Fruit fly (Drosophila melanogaster) whole organism, embryonic: ENCODE results near the gene CG3984.

Experiments
- Bdp1 ChIP-seq: fragments of 200-800 bp; sonication (Bioruptor generic); optimal IDR thresholded peaks from 3 replicates; lab custom pipeline; 2016; ENCODE audit warnings: missing biosample characterization, missing genetic modification characterization
- CG10654 ChIP-seq: fragments of 200-800 bp; sonication (Bioruptor generic); optimal IDR thresholded peaks from 2 replicates; lab custom pipeline; 2016; ENCODE audit warnings: missing biosample characterization, missing genetic modification characterization
- CG11085 ChIP-seq: fragments of 200-800 bp; sonication (Bioruptor generic); IDR thresholded peaks from 2 replicates; pipeline ENCODE4 v1.3.6; 2022; ENCODE audit warnings: missing biosample characterization, missing genetic modification characterization
- CG11398 ChIP-seq: fragments of 200-800 bp; sonication (Bioruptor generic); optimal IDR thresholded peaks from 2 replicates; lab custom pipeline; 2016; ENCODE audit warnings: missing biosample characterization, missing genetic modification characterization
- CG11456 ChIP-seq: fragments of 200-800 bp; sonication (Bioruptor generic); IDR thresholded peaks from 3 replicates; pipeline ENCODE4 v1.3.6; 2022; ENCODE audit warnings: missing biosample characterization, missing genetic modification characterization
- CG12071 ChIP-seq: fragments of 200-800 bp; sonication (Bioruptor generic); optimal IDR thresholded peaks from 3 replicates; lab custom pipeline; 2018; ENCODE audit warnings: missing biosample characterization, mild to moderate bottlenecking, missing genetic modification characterization
- CG12219 ChIP-seq: fragments of 200-800 bp; sonication (Bioruptor generic); optimal IDR thresholded peaks from 3 replicates; lab custom pipeline; 2018; ENCODE audit warnings: missing biosample characterization, mild to moderate bottlenecking, missing genetic modification characterization
- CG14667 ChIP-seq: fragments of 200-800 bp; sonication (Bioruptor generic); IDR thresholded peaks from 2 replicates; pipeline ENCODE4 v1.3.6; 2022; ENCODE audit warnings: missing biosample characterization, missing genetic modification characterization
- CG1603 ChIP-seq: fragments of 200-800 bp; sonication (Bioruptor generic); optimal IDR thresholded peaks from 2 replicates; lab custom pipeline; 2019; ENCODE audit warnings: missing biosample characterization, mild to moderate bottlenecking, missing genetic modification characterization, moderate library complexity
- CG17361 ChIP-seq: fragments of 200-800 bp; sonication (Bioruptor generic); IDR thresholded peaks from 3 replicates; pipeline ENCODE4 v1.3.6; 2022; ENCODE audit warnings: missing biosample characterization, missing genetic modification characterization
- CG2678 ChIP-seq: fragments of 200-800 bp; sonication (Bioruptor generic); optimal IDR thresholded peaks from 3 replicates; lab custom pipeline; 2019; ENCODE audit warnings: missing biosample characterization, mild to moderate bottlenecking, missing genetic modification characterization, moderate library complexity
- CG30403 ChIP-seq: fragments of 200-800 bp; sonication (Bioruptor generic); optimal IDR thresholded peaks from 3 replicates; lab custom pipeline; 2016; ENCODE audit warnings: missing biosample characterization, missing genetic modification characterization
- CG31224 ChIP-seq: fragments of 200-800 bp; sonication (Bioruptor generic); IDR thresholded peaks from 2 replicates; pipeline ENCODE4 v1.3.6; 2022; ENCODE audit warnings: missing biosample characterization, missing genetic modification characterization
- CG31441 ChIP-seq: fragments of 200-800 bp; sonication (Bioruptor generic); IDR thresholded peaks from 2 replicates; pipeline ENCODE4 v1.3.6; 2022; ENCODE audit warnings: missing biosample characterization, missing genetic modification characterization
- CG32772 ChIP-seq: fragments of 200-800 bp; sonication (Bioruptor generic); IDR thresholded peaks from 2 replicates; pipeline ENCODE4 v1.3.6; 2022; ENCODE audit warnings: missing biosample characterization, missing genetic modification characterization
- CG4854 ChIP-seq: fragments of 200-800 bp; sonication (Bioruptor generic); optimal IDR thresholded peaks from 2 replicates; lab custom pipeline; 2016; ENCODE audit warnings: missing biosample characterization, missing genetic modification characterization, inconsistent platforms
- CG6272 ChIP-seq: fragments of 200-800 bp; sonication (Bioruptor generic); IDR thresholded peaks from 2 replicates; pipeline ENCODE4 v1.3.6; 2022; ENCODE audit warnings: missing biosample characterization, missing genetic modification characterization
- CG7357 ChIP-seq: fragments of 200-800 bp; sonication (Bioruptor generic); IDR thresholded peaks from 3 replicates; pipeline ENCODE4 v1.3.6; 2022; ENCODE audit warnings: missing biosample characterization, missing genetic modification characterization
- CG8290 ChIP-seq, 3 experiments: fragments of 200-800 bp; sonication (Bioruptor generic); optimal IDR thresholded peaks; 2 replicates each; lab custom pipeline; 2016 to 2019; ENCODE audit warnings: missing biosample characterization in 3 of 3, missing genetic modification characterization in 3 of 3, mild to moderate bottlenecking in 2 of 3, moderate library complexity in 1 of 3
- CG9215 ChIP-seq: fragments of 200-800 bp; sonication (Bioruptor generic); IDR thresholded peaks from 2 replicates; pipeline ENCODE4 v1.3.6; 2022; ENCODE audit warnings: missing biosample characterization, missing genetic modification characterization
- Chrac-16 ChIP-seq: fragments of 200-800 bp; sonication (Bioruptor generic); optimal IDR thresholded peaks from 3 replicates; lab custom pipeline; 2016; ENCODE audit warnings: missing biosample characterization, missing genetic modification characterization
- Fer2 ChIP-seq: fragments of 200-800 bp; sonication (Bioruptor generic); optimal IDR thresholded peaks from 2 replicates; lab custom pipeline; 2018; ENCODE audit warnings: missing biosample characterization, mild to moderate bottlenecking, missing genetic modification characterization, moderate library complexity
- Hand ChIP-seq: fragments of 200-800 bp; sonication (Bioruptor generic); optimal IDR thresholded peaks from 2 replicates; lab custom pipeline; 2017; ENCODE audit warnings: mild to moderate bottlenecking, missing biosample characterization, missing genetic modification reagents, missing genetic modification characterization
- Hr51 ChIP-seq, 2 experiments: fragments of 200-800 bp; sonication (Bioruptor generic); optimal IDR thresholded peaks; 2 replicates in 1 of 2; 3 replicates in 1 of 2; lab custom pipeline; 2016 to 2018; ENCODE audit warnings: missing biosample characterization in 2 of 2, missing genetic modification characterization in 2 of 2, mild to moderate bottlenecking in 1 of 2, moderate library complexity in 1 of 2
- MESR4 ChIP-seq: fragments of 200-800 bp; sonication (Bioruptor generic); optimal IDR thresholded peaks from 2 replicates; lab custom pipeline; 2018; ENCODE audit warnings: missing biosample characterization, mild to moderate bottlenecking, missing genetic modification characterization, moderate library complexity
- Poxn ChIP-seq: fragments of 200-800 bp; sonication (Bioruptor generic); IDR thresholded peaks from 2 replicates; pipeline ENCODE4 v1.3.6; 2022; ENCODE audit warnings: missing biosample characterization, missing genetic modification characterization
- Ravus ChIP-seq: fragments of 200-800 bp; sonication (Bioruptor generic); IDR thresholded peaks from 2 replicates; pipeline ENCODE4 v1.3.6; 2022; ENCODE audit warnings: missing biosample characterization, missing genetic modification characterization
- Sox102F ChIP-seq: fragments of 200-800 bp; sonication (Bioruptor generic); optimal IDR thresholded peaks from 2 replicates; lab custom pipeline; 2018; ENCODE audit warnings: missing biosample characterization, mild to moderate bottlenecking, missing genetic modification characterization, moderate library complexity
- ase ChIP-seq: fragments of 200-800 bp; sonication (Bioruptor generic); IDR thresholded peaks from 3 replicates; pipeline ENCODE4 v1.3.6; 2022; ENCODE audit warnings: missing biosample characterization, missing genetic modification characterization
- corto ChIP-seq: fragments of 200-800 bp; sonication (Bioruptor generic); optimal IDR thresholded peaks from 2 replicates; lab custom pipeline; 2016; ENCODE audit warnings: missing biosample characterization, mild to moderate bottlenecking, missing genetic modification characterization, moderate library complexity
- croc ChIP-seq: fragments of 200-800 bp; sonication (Bioruptor generic); conservative IDR thresholded peaks from 3 replicates; pipeline ENCODE4 v1.3.6; 2022; ENCODE audit warnings: missing biosample characterization, missing genetic modification characterization
- dati ChIP-seq: fragments of 200-800 bp; sonication (Bioruptor generic); IDR thresholded peaks from 2 replicates; pipeline ENCODE4 v1.3.6; 2022; ENCODE audit warnings: missing biosample characterization, missing genetic modification characterization
- dpn ChIP-seq, 2 experiments: fragments of 200-800 bp; sonication (Bioruptor generic); optimal IDR thresholded peaks; 3 replicates each; lab custom pipeline; 2016; ENCODE audit warnings: missing biosample characterization in 2 of 2, missing genetic modification characterization in 2 of 2
- ems ChIP-seq: fragments of 200-800 bp; sonication (Bioruptor generic); optimal IDR thresholded peaks from 3 replicates; lab custom pipeline; 2016; ENCODE audit warnings: missing biosample characterization, missing genetic modification characterization
- fd102C ChIP-seq: fragments of 200-800 bp; sonication (Bioruptor generic); optimal IDR thresholded peaks from 2 replicates; lab custom pipeline; 2018; ENCODE audit warnings: missing biosample characterization, mild to moderate bottlenecking, missing genetic modification characterization, moderate library complexity
- gem ChIP-seq: fragments of 200-800 bp; sonication (Bioruptor generic); optimal IDR thresholded peaks from 2 replicates; lab custom pipeline; 2019; ENCODE audit warnings: missing biosample characterization, mild to moderate bottlenecking, missing genetic modification characterization, moderate library complexity
- lmd ChIP-seq: fragments of 200-800 bp; sonication (Bioruptor generic); IDR thresholded peaks from 2 replicates; pipeline ENCODE4 v1.3.6; 2022; ENCODE audit warnings: missing biosample characterization, missing genetic modification characterization
- luna ChIP-seq: fragments of 200-800 bp; sonication (Bioruptor generic); optimal IDR thresholded peaks from 2 replicates; lab custom pipeline; 2016; ENCODE audit warnings: missing biosample characterization, missing genetic modification characterization
- nerfin-1 ChIP-seq: fragments of 200-800 bp; sonication (Bioruptor generic); optimal IDR thresholded peaks from 3 replicates; lab custom pipeline; 2019; ENCODE audit warnings: missing biosample characterization, mild to moderate bottlenecking, missing genetic modification characterization, moderate library complexity
- pan ChIP-seq, 4 experiments: fragments of >200 bp in 3 of 4; fragments of 200-800 bp in 1 of 4; sonication (Bioruptor generic) in 1 of 4; optimal IDR thresholded peaks in 3 of 4; IDR thresholded peaks in 1 of 4; 2 replicates each; pipeline versions ENCODE4 v1.3.6 to Lab custom; 2017 to 2022; ENCODE audit warnings: missing biosample characterization in 2 of 4, missing genetic modification characterization in 2 of 4, mixed read lengths in 1 of 4
- pita ChIP-seq: fragments of 200-800 bp; sonication (Bioruptor generic); optimal IDR thresholded peaks from 2 replicates; lab custom pipeline; 2017; ENCODE audit warnings: missing biosample characterization, mild to moderate bottlenecking, missing genetic modification characterization
- pros ChIP-seq: fragments of 200-800 bp; sonication (Bioruptor generic); optimal IDR thresholded peaks from 3 replicates; lab custom pipeline; 2019; ENCODE audit warnings: missing biosample characterization, mild to moderate bottlenecking, missing genetic modification characterization, moderate library complexity
- schlank ChIP-seq: fragments of 200-800 bp; sonication (Bioruptor generic); optimal IDR thresholded peaks from 2 replicates; lab custom pipeline; 2018; ENCODE audit warnings: missing biosample characterization, mild to moderate bottlenecking, missing genetic modification characterization
- stc ChIP-seq: fragments of 200-800 bp; sonication (Bioruptor generic); IDR thresholded peaks from 2 replicates; pipeline ENCODE4 v1.3.6; 2022; ENCODE audit warnings: missing biosample characterization, missing genetic modification characterization
- tgo ChIP-seq: fragments of 200-800 bp; sonication (Bioruptor generic); IDR thresholded peaks from 3 replicates; pipeline ENCODE4 v1.3.6; 2022; ENCODE audit warnings: missing biosample characterization, missing genetic modification characterization
- vvl ChIP-seq: fragments of 200-800 bp; sonication (Bioruptor generic); IDR thresholded peaks from 2 replicates; pipeline ENCODE4 v1.3.6; 2022; ENCODE audit warnings: missing biosample characterization, missing genetic modification characterization
- wdn ChIP-seq: fragments of 200-800 bp; sonication (Bioruptor generic); IDR thresholded peaks from 2 replicates; pipeline ENCODE4 v1.3.6; 2022; ENCODE audit warnings: missing biosample characterization, missing genetic modification characterization
- zf30C ChIP-seq: fragments of 200-800 bp; sonication (Bioruptor generic); optimal IDR thresholded peaks from 3 replicates; lab custom pipeline; 2018; ENCODE audit warnings: missing biosample characterization, mild to moderate bottlenecking, missing genetic modification characterization

Gene CG3984

DNA sequence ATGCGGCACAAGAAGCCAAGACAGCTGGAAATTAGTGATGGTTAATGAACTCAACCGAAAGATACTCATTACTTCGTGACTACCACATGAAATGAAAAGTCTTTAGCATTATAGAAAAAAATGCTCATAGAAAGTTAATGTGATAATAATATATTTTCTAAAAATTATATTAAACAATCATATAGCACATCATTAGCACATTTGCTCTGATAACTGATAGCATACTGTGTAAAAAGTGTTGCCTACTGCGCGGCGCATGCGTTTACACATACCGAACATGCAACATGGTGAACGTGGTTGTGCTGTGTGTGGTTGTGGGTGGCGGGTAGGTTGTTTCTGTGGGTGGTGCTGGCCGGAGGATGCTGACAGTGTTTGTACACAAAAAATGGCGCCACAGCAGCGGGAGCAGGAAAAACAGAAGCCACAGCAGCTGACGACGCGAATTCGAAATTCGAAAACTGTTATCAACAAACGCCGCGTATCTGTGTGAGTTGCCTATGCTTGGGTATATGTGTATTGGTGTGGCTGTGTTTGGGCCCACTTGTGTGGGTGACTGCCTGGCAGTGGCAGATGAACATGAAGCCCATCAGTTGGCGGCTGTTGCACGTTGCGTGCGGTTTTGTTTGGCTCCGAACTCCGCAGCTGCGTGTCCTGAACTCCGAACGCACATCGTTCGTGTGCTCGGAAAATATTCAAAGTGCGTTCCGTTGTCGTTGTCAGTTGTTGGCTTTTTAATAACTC is 13.0 kb downstream of the CG3984 start, which contains the start of gene Gyc88E:
Gyc88E (plus strand) TSS at position 604 of the 741 bp plus-strand sequence.
- TF ChIP-seq Sox102F (GFP tag; lab: Kevin White, UChicago), result no peak
- no peak for TF ChIP-seq dpn (GFP tag; optimal IDR thresholded peaks at IDR 0.05; lab: Kevin White, UChicago)
- TF ChIP-seq CG30403 (GFP tag; lab: Kevin White, UChicago), result no peak
- TF ChIP-seq MESR4 (GFP tag; lab: Kevin White, UChicago), result no peak
- no peak for TF ChIP-seq ems
- TF ChIP-seq CG32772 (GFP tag; lab: Robert Waterston, UW), result peak; percentile 43; the same call in 1 of the 2 replicates
- no peak for TF ChIP-seq CG8290 (GFP tag; optimal IDR thresholded peaks at IDR 0.05; lab: Kevin White, UChicago)
- TF ChIP-seq CG8290 (tag; optimal IDR thresholded peaks at IDR 0.05; lab: Kevin White, UChicago), result no peak
- TF ChIP-seq vvl, result peak; percentile 71
- peak; percentile 48; the same call in 1 of the 3 replicates for TF ChIP-seq CG7357 (GFP tag; lab: Robert Waterston, UW)
- no peak for TF ChIP-seq CG10654
- TF ChIP-seq Ravus (GFP tag; lab: Robert Waterston, UW), result no peak
- no peak for TF ChIP-seq pita
- TF ChIP-seq pan (optimal IDR thresholded peaks at IDR 0.05; lab: Kevin White, UChicago), result no peak
- peak in 1 of 2 experiments; percentile 83 for TF ChIP-seq pan (GFP tag; optimal IDR thresholded peaks at IDR 0.05 in 1 of 2, IDR thresholded peaks at IDR 0.05 in 1 of 2)
- TF ChIP-seq CG9215, result peak; percentile 73
- TF ChIP-seq lmd (GFP tag; lab: Robert Waterston, UW), result peak; percentile 69
- no peak for TF ChIP-seq corto
- no peak for TF ChIP-seq CG4854 (GFP tag; lab: Kevin White, UChicago)
- no peak for TF ChIP-seq luna (GFP tag; lab: Kevin White, UChicago)
- no peak for TF ChIP-seq CG11398 (GFP tag; lab: Kevin White, UChicago)
- no peak for TF ChIP-seq Chrac-16 (GFP tag; lab: Kevin White, UChicago)
- no peak for TF ChIP-seq nerfin-1 (tag; lab: Kevin White, UChicago)
- TF ChIP-seq Poxn (GFP tag; lab: Robert Waterston, UW), result no peak
- peak; percentile 42 for TF ChIP-seq CG6272 (GFP tag; lab: Robert Waterston, UW)
- no peak for TF ChIP-seq schlank
- TF ChIP-seq CG12219 (GFP tag; lab: Kevin White, UChicago), result no peak
- peak; percentile 68; the same call in 2 of the 3 replicates for TF ChIP-seq tgo (GFP tag; lab: Robert Waterston, UW)
- TF ChIP-seq stc (GFP tag; lab: Robert Waterston, UW), result peak; percentile 68
- TF ChIP-seq CG14667, result peak; percentile 53; the same call in 1 of the 2 replicates
- TF ChIP-seq dati (GFP tag; lab: Robert Waterston, UW), result 0 out of 2 replicates have a peak, but pooled peaks have one; percentile 31
- TF ChIP-seq wdn (GFP tag; lab: Robert Waterston, UW), result peak; percentile 42; the same call in 1 of the 2 replicates
- 0 out of 3 replicates have a peak, but pooled peaks have one; percentile 42 for TF ChIP-seq ase (GFP tag; lab: Robert Waterston, UW)
- TF ChIP-seq CG31441, result no peak; the same call in 1 of the 2 replicates
- TF ChIP-seq zf30C (GFP tag; lab: Kevin White, UChicago), result no peak
- peak; percentile 69 for TF ChIP-seq CG2678
- no peak for TF ChIP-seq CG12071
- TF ChIP-seq gem (tag; lab: Kevin White, UChicago), result peak; percentile 35
- peak; percentile 26; the same call in 1 of the 3 replicates for TF ChIP-seq croc
- TF ChIP-seq CG11456, result peak; percentile 67; the same call in 2 of the 3 replicates
- no peak for TF ChIP-seq Hr51 (GFP tag; optimal IDR thresholded peaks at IDR 0.05; lab: Kevin White, UChicago)
- TF ChIP-seq pros (GFP tag; lab: Kevin White, UChicago), result no peak
- TF ChIP-seq Bdp1, result no peak
- 0 out of 2 replicates have a peak, but pooled peaks have one; percentile 11 for TF ChIP-seq CG11085 (GFP tag; lab: Robert Waterston, UW)
- TF ChIP-seq fd102C (GFP tag; lab: Kevin White, UChicago), result no peak
- no peak for TF ChIP-seq Hand (GFP tag; lab: Kevin White, UChicago)
- TF ChIP-seq CG31224 (GFP tag; lab: Robert Waterston, UW), result 0 out of 2 replicates have a peak, but pooled peaks have one; percentile 9
- no peak for TF ChIP-seq CG1603 (tag; lab: Kevin White, UChicago)
- TF ChIP-seq Fer2 (tag; lab: Kevin White, UChicago), result no peak
- no peak for TF ChIP-seq CG17361 (GFP tag; lab: Robert Waterston, UW)
